Fruit fly (Drosophila melanogaster) whole organism: ENCODE results near the gene RhoGDI.

ENCODE experiments used
- CG8478 ChIP-seq: fragments of >200 bp; optimal IDR thresholded peaks from 2 replicates; lab custom pipeline; 2018; ENCODE audit warnings: inconsistent platforms
- Dll ChIP-seq: fragments of >200 bp; optimal IDR thresholded peaks from 2 replicates; lab custom pipeline; 2017
- pan ChIP-seq: fragments of >200 bp; optimal IDR thresholded peaks from 2 replicates; lab custom pipeline; 2017
- usp ChIP-seq: fragments of >200 bp; optimal IDR thresholded peaks from 2 replicates; lab custom pipeline; 2017; ENCODE audit warnings: missing biosample characterization, missing genetic modification characterization, mixed read lengths

dm6 chr3L:19919981-19920380 lies 8.6 kb upstream of the RhoGDI start:
- TF ChIP-seq Dll (lab: Kevin White, UChicago) (no peak), CG8478 (lab: Kevin White, UChicago) (no peak), pan (lab: Kevin White, UChicago) (no peak), usp (no peak)
